Fruit fly (Drosophila melanogaster) whole organism, prepupa: ENCODE measurements around the gene CG12025.

Source experiments
- CG34406 ChIP-seq: fragments of 200-800 bp; sonication (Bioruptor generic); optimal IDR thresholded peaks from 3 replicates; lab custom pipeline; 2016; ENCODE audit warnings: missing biosample characterization, missing genetic modification characterization
- CG4318 ChIP-seq: fragments of 200-800 bp; sonication (Bioruptor generic); optimal IDR thresholded peaks from 3 replicates; lab custom pipeline; 2017; ENCODE audit warnings: missing biosample characterization, mild to moderate bottlenecking, missing genetic modification characterization
- CG6808 ChIP-seq: fragments of 200-800 bp; sonication (Bioruptor generic); optimal IDR thresholded peaks from 3 replicates; lab custom pipeline; 2017; ENCODE audit warnings: missing biosample characterization, missing genetic modification characterization, mild to moderate bottlenecking, moderate library complexity, missing genetic modification reagents
- CG6854 ChIP-seq: fragments of 200-800 bp; sonication (Bioruptor generic); optimal IDR thresholded peaks from 2 replicates; lab custom pipeline; 2017; ENCODE audit warnings: missing biosample characterization, mild to moderate bottlenecking, missing genetic modification characterization
- Eip75B ChIP-seq: fragments of 200-800 bp; sonication (Bioruptor generic); optimal IDR thresholded peaks from 3 replicates; lab custom pipeline; 2016; ENCODE audit warnings: missing biosample characterization, missing genetic modification characterization
- Lpt ChIP-seq: fragments of 200-800 bp; sonication (Bioruptor generic); optimal IDR thresholded peaks from 3 replicates; lab custom pipeline; 2016; ENCODE audit warnings: missing biosample characterization, missing genetic modification characterization
- OdsH ChIP-seq: fragments of 200-800 bp; sonication (Bioruptor generic); optimal IDR thresholded peaks from 3 replicates; lab custom pipeline; 2016; ENCODE audit warnings: missing biosample characterization, missing genetic modification characterization
- cyc ChIP-seq: fragments of 200-800 bp; sonication (Bioruptor generic); optimal IDR thresholded peaks from 3 replicates; lab custom pipeline; 2016; ENCODE audit warnings: missing biosample characterization, missing genetic modification characterization
- fd85E ChIP-seq: fragments of 200-800 bp; sonication (Bioruptor generic); optimal IDR thresholded peaks from 3 replicates; lab custom pipeline; 2016; ENCODE audit warnings: missing biosample characterization, missing genetic modification characterization
- salr ChIP-seq, 2 experiments: fragments of 200-800 bp; sonication (Bioruptor generic); optimal IDR thresholded peaks; 3 replicates each; lab custom pipeline; 2016 to 2018; ENCODE audit warnings: missing biosample characterization in 2 of 2, missing genetic modification characterization in 2 of 2, mild to moderate bottlenecking in 1 of 2
- spab ChIP-seq: fragments of 200-800 bp; sonication (Bioruptor generic); optimal IDR thresholded peaks from 2 replicates; lab custom pipeline; 2017; ENCODE audit warnings: missing biosample characterization, mild to moderate bottlenecking, missing genetic modification characterization, missing genetic modification reagents

dm6 chr3L:1876215-1876625, 11.0 kb downstream of the CG12025 start, which contains the start of gene dre4:
- TF ChIP-seq fd85E (GFP tag; lab: Kevin White, UChicago) = no peak
- TF ChIP-seq Eip75B (GFP tag; lab: Kevin White, UChicago) = no peak
- TF ChIP-seq CG4318 (GFP tag; lab: Kevin White, UChicago) = no peak
- TF ChIP-seq OdsH (GFP tag; lab: Kevin White, UChicago) = no peak
- no peak for TF ChIP-seq CG6854 (GFP tag; lab: Kevin White, UChicago)
- TF ChIP-seq Lpt (GFP tag; lab: Kevin White, UChicago) = peak; percentile 31
- peak in 1 of 2 experiments; percentile 22 for TF ChIP-seq salr (GFP tag; optimal IDR thresholded peaks at IDR 0.05; lab: Kevin White, UChicago)
- TF ChIP-seq spab = peak; percentile 40
- no peak for TF ChIP-seq CG6808 (GFP tag; lab: Kevin White, UChicago)
- TF ChIP-seq CG34406 (GFP tag; lab: Kevin White, UChicago) = peak; percentile 42
- peak; percentile 71 for TF ChIP-seq cyc (GFP tag; lab: Kevin White, UChicago)
